Worm (Caenorhabditis elegans) whole organism, early embryonic: ENCODE results near the gene srt-54.

ENCODE experiments used
- B0310.2 ChIP-seq: sonication (generic microtip); optimal IDR thresholded peaks from 2 replicates; lab custom pipeline; 2016; ENCODE audit warnings: mild to moderate bottlenecking, missing genetic modification characterization, missing compliant biosample characterization
- F13C5.2 ChIP-seq: sonication (generic microtip); optimal IDR thresholded peaks from 2 replicates; lab custom pipeline; 2017; ENCODE audit warnings: mild to moderate bottlenecking, missing genetic modification characterization, inconsistent platforms, missing compliant biosample characterization
- aly-1 ChIP-seq: sonication (generic microtip); optimal IDR thresholded peaks from 2 replicates; lab custom pipeline; 2016; ENCODE audit warnings: missing genetic modification characterization, missing compliant biosample characterization
- ama-1 ChIP-seq: fragments of 150-350 bp; optimal IDR thresholded peaks from 2 replicates; lab custom pipeline; 2014
- ceh-13 ChIP-seq: fragments of 200-800 bp; sonication (Bioruptor generic); optimal IDR thresholded peaks from 2 replicates; lab custom pipeline; 2018; ENCODE audit warnings: mild to moderate bottlenecking, missing genetic modification characterization, missing compliant biosample characterization
- ceh-36 ChIP-seq: sonication (generic microtip); optimal IDR thresholded peaks from 2 replicates; lab custom pipeline; 2016; ENCODE audit warnings: missing genetic modification characterization, inconsistent platforms, missing compliant biosample characterization
- ets-7 ChIP-seq: sonication (generic microtip); optimal IDR thresholded peaks from 2 replicates; lab custom pipeline; 2016; ENCODE audit warnings: missing genotype, missing genetic modification characterization, missing compliant biosample characterization
- flt-1 ChIP-seq: fragments of 200-800 bp; sonication (Bioruptor generic); IDR thresholded peaks from 2 replicates; pipeline ENCODE4 v1.3.6; 2022; ENCODE audit warnings: missing genetic modification characterization, missing compliant biosample characterization
- hmbx-1 ChIP-seq: sonication (generic microtip); optimal IDR thresholded peaks from 2 replicates; lab custom pipeline; 2016; ENCODE audit warnings: mild to moderate bottlenecking, missing genetic modification characterization, missing compliant biosample characterization
- hmg-4 ChIP-seq: fragments of 200-800 bp; sonication (Bioruptor generic); optimal IDR thresholded peaks from 2 replicates; lab custom pipeline; 2018; ENCODE audit warnings: mild to moderate bottlenecking, missing genetic modification characterization, missing compliant biosample characterization
- hnd-1 ChIP-seq: sonication (generic microtip); optimal IDR thresholded peaks from 2 replicates; lab custom pipeline; 2016; ENCODE audit warnings: missing genetic modification characterization, missing compliant biosample characterization
- pes-1 ChIP-seq: fragments of 200-800 bp; sonication (Bioruptor generic); IDR thresholded peaks from 2 replicates; pipeline ENCODE4 v1.3.6; 2022; ENCODE audit warnings: missing genetic modification reagents, missing genetic modification characterization, missing compliant biosample characterization
- scrt-1 ChIP-seq: fragments of 200-800 bp; sonication (Bioruptor generic); IDR thresholded peaks from 2 replicates; pipeline ENCODE4 v1.3.6; 2022; ENCODE audit warnings: missing genetic modification characterization, missing compliant biosample characterization
- sea-1 ChIP-seq: fragments of 200-800 bp; sonication (Bioruptor generic); conservative IDR thresholded peaks from 2 replicates; pipeline ENCODE4 v1.3.6; 2022; ENCODE audit warnings: missing genetic modification characterization, missing compliant biosample characterization
- tbx-11 ChIP-seq: fragments of 200-800 bp; sonication (Bioruptor generic); IDR thresholded peaks from 2 replicates; pipeline ENCODE4 v1.3.6; 2022; ENCODE audit warnings: missing genetic modification characterization, missing compliant biosample characterization
- tbx-37 ChIP-seq: fragments of 200-800 bp; sonication (Bioruptor generic); conservative IDR thresholded peaks from 2 replicates; pipeline ENCODE4 v1.3.6; 2022; ENCODE audit warnings: missing genetic modification reagents, missing genetic modification characterization, missing compliant biosample characterization
- tra-4 ChIP-seq: sonication (generic microtip); optimal IDR thresholded peaks from 2 replicates; lab custom pipeline; 2017; ENCODE audit warnings: missing genetic modification characterization, missing compliant biosample characterization

Gene srt-54

DNA sequence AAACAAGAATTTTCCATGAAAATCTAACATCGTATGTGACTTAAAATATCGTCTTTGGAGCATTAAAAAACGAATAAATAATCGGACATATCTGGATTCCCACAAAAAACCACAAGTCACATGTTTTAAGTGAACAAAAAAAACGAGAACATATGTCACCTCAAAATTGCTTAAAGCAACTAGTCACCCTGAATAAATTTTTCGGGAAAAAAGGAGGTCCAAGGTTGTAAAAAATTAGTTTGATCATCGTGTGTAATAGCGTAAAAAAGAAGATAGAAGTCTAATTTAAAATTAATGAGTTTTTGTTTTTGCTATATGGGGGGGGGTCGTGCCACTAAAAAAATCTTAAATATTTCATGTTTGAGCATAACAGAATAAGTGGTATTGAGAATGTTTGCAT, 12.8 kb downstream of the srt-54 start:
- TF ChIP-seq ets-7 (tag; lab: Kevin White, UChicago) (no peak), flt-1 (GFP tag; lab: Robert Waterston, UW) (no peak), sea-1 (no peak), scrt-1 (GFP tag; lab: Robert Waterston, UW) (no peak), hnd-1 (tag; lab: Kevin White, UChicago) (no peak), hmbx-1 (tag; lab: Kevin White, UChicago) (no peak), tra-4 (tag; lab: Kevin White, UChicago) (no peak), aly-1 (no peak), F13C5.2 (no peak), tbx-37 (GFP tag; lab: Robert Waterston, UW) (no peak), hmg-4 (GFP tag; lab: Kevin White, UChicago) (no peak), tbx-11 (no peak), ceh-13 (no peak), ceh-36 (tag; lab: Kevin White, UChicago) (no peak), B0310.2 (tag; lab: Kevin White, UChicago) (no peak), pes-1 (GFP tag; lab: Robert Waterston, UW) (no peak), ama-1 (lab: Kevin White, UChicago) (no peak)

DNA sequence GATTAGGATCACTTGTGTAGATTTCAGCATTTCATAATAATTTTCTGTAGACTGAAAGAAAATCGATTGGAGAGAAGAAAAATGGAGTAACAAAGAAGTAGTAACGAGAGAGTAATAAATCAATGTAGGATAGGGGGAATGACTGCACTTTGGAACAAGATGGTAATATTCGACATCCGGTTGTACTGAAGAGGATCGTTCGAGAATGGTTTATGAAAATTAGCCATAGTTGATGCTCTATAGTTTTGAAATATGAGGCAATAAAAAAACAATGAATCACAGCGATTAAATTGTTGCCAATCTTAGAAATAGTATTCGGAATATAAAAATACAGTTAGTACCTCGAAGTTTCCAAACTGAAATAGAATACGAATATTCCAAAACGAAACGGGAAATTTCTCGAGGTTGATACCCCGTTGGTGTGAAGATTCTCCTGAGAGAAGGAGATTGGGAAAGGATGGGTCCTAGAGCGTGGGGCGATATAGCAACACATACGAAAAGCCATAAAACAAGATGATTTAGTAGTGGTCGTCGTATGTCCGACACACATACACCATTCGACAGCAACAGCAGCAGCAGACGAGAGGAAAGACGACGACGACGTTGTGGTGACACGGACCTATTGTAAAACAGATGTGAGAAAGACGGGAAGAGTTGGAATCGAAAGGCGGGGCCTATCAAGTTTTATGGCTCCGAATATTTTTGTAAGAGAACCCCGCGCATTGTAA, 16.7 kb downstream of the srt-54 start, which contains the start of gene cwn-1:
TSS of gene cwn-1 (minus strand) at position 51 of the 728 bp plus-strand sequence.
- no peak for TF ChIP-seq aly-1
- TF ChIP-seq F13C5.2, result no peak
- no peak for TF ChIP-seq scrt-1 (GFP tag; lab: Robert Waterston, UW)
- TF ChIP-seq flt-1 (GFP tag; lab: Robert Waterston, UW), result no peak
- no peak for TF ChIP-seq ama-1 (lab: Kevin White, UChicago)
- no peak for TF ChIP-seq B0310.2 (tag; lab: Kevin White, UChicago)
- no peak for TF ChIP-seq ets-7 (tag; lab: Kevin White, UChicago)
- TF ChIP-seq hmbx-1 (tag; lab: Kevin White, UChicago), result no peak
- TF ChIP-seq hmg-4 (GFP tag; lab: Kevin White, UChicago), result no peak

DNA sequence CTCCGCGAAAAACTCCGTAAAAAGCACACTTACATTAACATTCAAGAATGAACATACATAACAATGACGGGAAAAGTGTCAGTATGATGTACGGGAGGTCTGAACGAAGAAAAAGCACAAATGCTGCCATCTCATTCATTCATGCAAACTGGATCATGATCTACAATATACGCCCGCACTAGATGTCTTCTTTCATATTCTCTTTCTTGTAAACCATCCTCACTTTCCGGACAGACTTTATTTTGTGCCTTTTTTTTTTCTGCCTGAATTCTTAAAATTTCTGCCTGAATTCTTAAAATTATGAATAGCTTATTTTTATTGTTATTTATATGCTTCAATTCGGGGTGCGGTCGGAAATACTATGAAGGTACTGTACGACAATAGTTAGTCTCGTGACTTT, 18.1 kb downstream of the srt-54 start, which contains the start of gene K10B4.1:
TSS of gene K10B4.1 (plus strand) at position 301 of the 400 bp plus-strand sequence.
- TF ChIP-seq pes-1 (GFP tag; lab: Robert Waterston, UW), result no peak
- no peak for TF ChIP-seq F13C5.2
- no peak for TF ChIP-seq tbx-11
- no peak for TF ChIP-seq tbx-37 (GFP tag; lab: Robert Waterston, UW)
- no peak for TF ChIP-seq ceh-36 (tag; lab: Kevin White, UChicago)
- no peak for TF ChIP-seq ceh-13
- TF ChIP-seq tra-4 (tag; lab: Kevin White, UChicago), result no peak

DNA sequence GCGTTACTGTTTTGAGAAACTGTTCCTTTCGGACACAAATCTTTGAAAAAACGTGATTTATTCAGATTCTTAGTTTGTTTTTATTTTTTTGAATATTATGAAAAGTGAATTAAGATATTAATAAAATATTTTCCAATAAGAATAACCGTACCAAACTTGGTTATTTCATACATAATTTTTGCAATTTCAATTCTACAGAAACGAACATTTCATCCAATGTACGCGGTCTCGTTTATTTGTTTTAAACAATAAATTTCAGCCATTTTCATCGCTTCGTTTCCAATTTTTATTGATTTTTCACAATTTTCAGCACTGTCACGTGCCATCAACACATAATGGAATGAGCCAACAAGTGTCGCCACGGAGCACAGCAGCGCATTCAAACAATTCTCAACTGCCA, 29.9 kb downstream of the srt-54 start, which contains the start of gene T25D3.4:
TSS of gene T25D3.4 (plus strand) at position 301 of the 400 bp plus-strand sequence.
- TF ChIP-seq ceh-36 (tag; lab: Kevin White, UChicago) (no peak), hnd-1 (tag; lab: Kevin White, UChicago) (no peak), scrt-1 (GFP tag; lab: Robert Waterston, UW) (no peak), B0310.2 (tag; lab: Kevin White, UChicago) (no peak), ama-1 (lab: Kevin White, UChicago) (no peak), hmg-4 (GFP tag; lab: Kevin White, UChicago) (no peak), ets-7 (tag; lab: Kevin White, UChicago) (no peak), tbx-11 (no peak), flt-1 (GFP tag; lab: Robert Waterston, UW) (no peak), F13C5.2 (no peak), hmbx-1 (tag; lab: Kevin White, UChicago) (no peak), tbx-37 (GFP tag; lab: Robert Waterston, UW) (no peak), tra-4 (tag; lab: Kevin White, UChicago) (no peak), ceh-13 (no peak), sea-1 (no peak), pes-1 (GFP tag; lab: Robert Waterston, UW) (no peak)

DNA sequence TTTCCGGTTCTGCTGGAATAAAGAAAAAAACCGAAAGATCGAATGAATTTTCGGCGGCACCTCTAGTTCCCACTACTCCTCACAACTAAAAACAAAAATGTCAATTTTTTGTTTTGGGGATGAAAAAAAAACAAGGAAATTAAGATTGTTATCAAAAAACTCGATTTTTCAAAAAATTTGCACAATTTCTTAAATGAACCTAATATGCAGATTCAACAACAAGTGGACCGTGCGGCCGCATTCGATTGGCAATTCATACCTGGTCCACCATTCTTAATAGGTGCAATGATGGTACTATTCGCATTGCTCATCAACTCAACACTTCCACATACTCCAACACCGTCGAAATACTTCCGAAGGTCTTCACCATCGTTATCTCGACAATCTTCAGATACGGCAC, 34.5 kb downstream of the srt-54 start:
- TF ChIP-seq B0310.2 (tag; lab: Kevin White, UChicago) (no peak), hnd-1 (tag; lab: Kevin White, UChicago) (no peak), hmg-4 (GFP tag; lab: Kevin White, UChicago) (no peak)

DNA sequence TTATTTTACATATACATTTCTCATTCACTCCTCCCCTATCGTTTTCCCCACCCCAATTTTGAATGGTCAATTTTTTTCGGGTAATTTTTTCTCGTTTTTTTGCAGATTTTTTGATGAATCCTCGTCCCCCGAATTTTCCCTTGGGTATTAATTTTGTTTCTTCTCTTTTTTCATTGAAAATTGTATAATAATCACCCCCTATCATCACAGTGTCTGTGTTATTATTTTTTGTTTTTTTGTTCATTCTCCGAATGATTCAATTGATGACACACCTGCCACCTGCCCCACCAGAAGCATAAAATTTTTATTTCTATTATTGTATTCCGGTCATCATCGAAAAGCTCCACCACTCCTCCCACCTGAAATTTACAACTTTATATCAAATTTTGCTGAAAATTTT, 35.3 kb downstream of the srt-54 start, which contains the start of gene T25D3.3:
TSS of gene T25D3.3 (plus strand) at position 301 of the 400 bp plus-strand sequence.
- TF ChIP-seq hmg-4 (GFP tag; lab: Kevin White, UChicago) (no peak), F13C5.2 (no peak), hmbx-1 (tag; lab: Kevin White, UChicago) (no peak), tbx-37 (GFP tag; lab: Robert Waterston, UW) (no peak), hnd-1 (tag; lab: Kevin White, UChicago) (no peak), B0310.2 (tag; lab: Kevin White, UChicago) (no peak), tbx-11 (no peak)

DNA sequence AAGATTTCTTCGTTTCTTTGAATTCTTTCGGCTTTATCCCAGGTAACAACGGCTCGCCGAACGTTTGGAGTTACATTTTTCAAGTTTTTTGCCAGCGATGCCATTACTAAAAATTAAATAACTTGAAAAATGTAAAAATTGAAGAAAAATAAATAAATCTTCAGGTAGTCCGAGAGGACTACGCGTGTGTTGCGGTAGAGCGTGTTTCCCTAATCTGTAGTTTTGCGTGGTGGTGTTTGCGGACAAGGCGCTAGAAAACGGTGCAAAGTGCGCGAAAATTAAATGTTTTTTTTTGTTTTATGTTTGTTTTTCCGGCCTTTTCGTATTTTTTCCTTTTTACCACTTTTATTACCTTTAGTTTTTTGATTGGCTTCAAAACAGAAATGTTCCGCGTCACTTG, 38.9 kb downstream of the srt-54 start, which contains the start of gene mrpl-28:
TSS of gene mrpl-28 (minus strand) at position 106 of the 400 bp plus-strand sequence.
- TF ChIP-seq ama-1 (lab: Kevin White, UChicago), result no peak
- TF ChIP-seq B0310.2 (tag; lab: Kevin White, UChicago), result no peak
- 0 out of 2 replicates have a peak, but pooled peaks have one; percentile 42 for TF ChIP-seq sea-1
- no peak for TF ChIP-seq flt-1 (GFP tag; lab: Robert Waterston, UW)
- TF ChIP-seq aly-1, result no peak
- no peak for TF ChIP-seq hmbx-1 (tag; lab: Kevin White, UChicago)
- TF ChIP-seq ceh-36 (tag; lab: Kevin White, UChicago), result no peak
- no peak for TF ChIP-seq pes-1 (GFP tag; lab: Robert Waterston, UW)
- TF ChIP-seq scrt-1 (GFP tag; lab: Robert Waterston, UW), result 0 out of 2 replicates have a peak, but pooled peaks have one; percentile 15
- TF ChIP-seq hnd-1 (tag; lab: Kevin White, UChicago), result no peak
- peak; percentile 66 for TF ChIP-seq F13C5.2
